Worm (Caenorhabditis elegans) whole organism, L1 larva: ENCODE results near the gene sftb-1.

Experiments
- C16A3.4 ChIP-seq: fragments of 150-350 bp; optimal IDR thresholded peaks from 2 replicates; lab custom pipeline; 2014; ENCODE audit warnings: missing biosample characterization, missing genetic modification characterization
- C34B4.2 ChIP-seq: sonication (generic microtip); optimal IDR thresholded peaks from 2 replicates; lab custom pipeline; 2017; ENCODE audit warnings: mild to moderate bottlenecking, missing genetic modification characterization, missing compliant biosample characterization
- Y116A8C.19 ChIP-seq: sonication (generic microtip); optimal IDR thresholded peaks from 2 replicates; lab custom pipeline; 2016; ENCODE audit warnings: missing compliant biosample characterization, missing genetic modification characterization, borderline replicate concordance
- aha-1 ChIP-seq: fragments of 150-350 bp; optimal IDR thresholded peaks from 2 replicates; lab custom pipeline; 2014; ENCODE audit warnings: missing biosample characterization, missing genetic modification characterization
- alr-1 ChIP-seq: fragments of 200-800 bp; sonication (Bioruptor generic); optimal IDR thresholded peaks from 2 replicates; lab custom pipeline; 2018; ENCODE audit warnings: borderline replicate concordance, mild to moderate bottlenecking, missing genetic modification characterization, missing compliant biosample characterization
- aly-2 ChIP-seq: fragments of 150-350 bp; optimal IDR thresholded peaks from 2 replicates; lab custom pipeline; 2014; ENCODE audit warnings: missing biosample characterization, missing genetic modification characterization
- ceh-63 ChIP-seq: fragments of 200-800 bp; sonication (Bioruptor generic); optimal IDR thresholded peaks from 2 replicates; lab custom pipeline; 2018; ENCODE audit warnings: mild to moderate bottlenecking, missing genetic modification characterization, missing compliant biosample characterization
- ceh-82 ChIP-seq, 3 experiments: fragments of 150-350 bp in 1 of 3; sonication (generic microtip) in 2 of 3; optimal IDR thresholded peaks; 2 replicates each; lab custom pipeline; 2014 to 2017; ENCODE audit warnings: missing biosample characterization in 3 of 3, missing genetic modification characterization in 3 of 3
- dsc-1 ChIP-seq: sonication (generic microtip); optimal IDR thresholded peaks from 2 replicates; lab custom pipeline; 2016; ENCODE audit warnings: mild to moderate bottlenecking, missing genetic modification characterization, missing compliant biosample characterization
- efl-1 ChIP-seq, 4 experiments: fragments of 150-350 bp; optimal IDR thresholded peaks in 3 of 4; peaks in 1 of 4; 1 replicate in 1 of 4; 2 replicates in 3 of 4; lab custom pipeline; 2014; ENCODE audit warnings: missing biosample characterization in 2 of 4, missing genetic modification characterization in 2 of 4, missing genetic modification reagents in 2 of 4
- egl-13 ChIP-seq: sonication (generic microtip); optimal IDR thresholded peaks from 2 replicates; lab custom pipeline; 2016; ENCODE audit warnings: missing genotype, missing genetic modification reagents, missing genetic modification characterization, missing compliant biosample characterization
- egl-27 ChIP-seq, 2 experiments: fragments of 150-350 bp in 1 of 2; sonication (generic microtip); optimal IDR thresholded peaks; 3 replicates each; lab custom pipeline; 2017 to 2018; ENCODE audit warnings: missing biosample characterization in 2 of 2, missing genetic modification characterization in 2 of 2, missing genetic modification reagents in 2 of 2
- ets-5 ChIP-seq: fragments of 200-800 bp; sonication (Bioruptor generic); IDR thresholded peaks from 2 replicates; pipeline ENCODE4 v1.3.6; 2022; ENCODE audit warnings: missing genetic modification characterization, missing compliant biosample characterization
- fkh-8 ChIP-seq: sonication (generic microtip); optimal IDR thresholded peaks from 2 replicates; lab custom pipeline; 2016; ENCODE audit warnings: mild to moderate bottlenecking, missing genetic modification characterization, missing compliant biosample characterization
- fos-1 ChIP-seq: fragments of 150-350 bp; optimal IDR thresholded peaks from 2 replicates; lab custom pipeline; 2014; ENCODE audit warnings: missing biosample characterization, missing genetic modification characterization
- grh-1 ChIP-seq: fragments of 200-800 bp; sonication (Bioruptor generic); IDR thresholded peaks from 2 replicates; pipeline ENCODE4 v1.3.6; 2022; ENCODE audit warnings: missing genetic modification reagents, missing genetic modification characterization, missing compliant biosample characterization
- isw-1 ChIP-seq: fragments of 200-800 bp; sonication (Bioruptor generic); IDR thresholded peaks from 2 replicates; pipeline ENCODE4 v1.3.6; 2022; ENCODE audit warnings: missing genetic modification characterization, missing compliant biosample characterization
- jun-1 ChIP-seq: fragments of 150-350 bp; optimal IDR thresholded peaks from 2 replicates; lab custom pipeline; 2014; ENCODE audit warnings: missing biosample characterization, missing genetic modification reagents, missing genetic modification characterization
- lin-35 ChIP-seq, 2 experiments: fragments of 150-350 bp; optimal IDR thresholded peaks; 2 replicates each; lab custom pipeline; 2014; ENCODE audit warnings: missing biosample characterization in 2 of 2, missing genetic modification characterization in 2 of 2, missing genetic modification reagents in 2 of 2
- mab-9 ChIP-seq: fragments of 200-800 bp; sonication (Bioruptor generic); IDR thresholded peaks from 2 replicates; pipeline ENCODE4 v1.3.6; 2022; ENCODE audit warnings: missing genetic modification reagents, missing genetic modification characterization, missing compliant biosample characterization
- mdl-1 ChIP-seq, 2 experiments: fragments of 150-350 bp; optimal IDR thresholded peaks; 2 replicates each; lab custom pipeline; 2014 to 2017; ENCODE audit warnings: missing biosample characterization in 2 of 2, missing genetic modification characterization in 2 of 2, inconsistent platforms in 1 of 2
- mef-2 ChIP-seq: fragments of 150-350 bp; optimal IDR thresholded peaks from 2 replicates; lab custom pipeline; 2014; ENCODE audit warnings: missing biosample characterization, missing genetic modification characterization
- mep-1 ChIP-seq: fragments of 150-350 bp; optimal IDR thresholded peaks from 2 replicates; lab custom pipeline; 2014; ENCODE audit warnings: missing biosample characterization, missing genetic modification characterization
- nhr-19 ChIP-seq: fragments of 200-800 bp; sonication (Bioruptor generic); conservative IDR thresholded peaks from 2 replicates; pipeline ENCODE4 v1.3.6; 2022; ENCODE audit warnings: missing genetic modification characterization, missing compliant biosample characterization
- nhr-20 ChIP-seq: sonication (generic microtip); optimal IDR thresholded peaks from 2 replicates; lab custom pipeline; 2016; ENCODE audit warnings: mild to moderate bottlenecking, missing genetic modification characterization, missing compliant biosample characterization
- nhr-76 ChIP-seq: sonication (generic microtip); optimal IDR thresholded peaks from 2 replicates; lab custom pipeline; 2017; ENCODE audit warnings: missing biosample characterization, missing genetic modification characterization
- nhr-84 ChIP-seq: sonication (generic microtip); optimal IDR thresholded peaks from 2 replicates; lab custom pipeline; 2017; ENCODE audit warnings: missing biosample characterization, missing genetic modification characterization
- nhr-85 ChIP-seq: sonication (generic microtip); peaks from one replicate; lab custom pipeline; 2016; ENCODE audit warnings: missing genetic modification characterization, inconsistent platforms, missing compliant biosample characterization
- pag-3 ChIP-seq: sonication (generic microtip); optimal IDR thresholded peaks from 2 replicates; lab custom pipeline; 2017; ENCODE audit warnings: missing genetic modification characterization, mild to moderate bottlenecking, missing compliant biosample characterization, antibody characterized with exemption, borderline replicate concordance; ENCODE audit not compliant: insufficient read depth
- pqm-1 ChIP-seq: sonication (generic microtip); optimal IDR thresholded peaks from 3 replicates; lab custom pipeline; 2017; ENCODE audit warnings: missing biosample characterization, missing genetic modification characterization
- snu-23 ChIP-seq: sonication (generic microtip); optimal IDR thresholded peaks from 2 replicates; lab custom pipeline; 2016; ENCODE audit warnings: missing genetic modification characterization, missing compliant biosample characterization
- sptf-1 ChIP-seq: fragments of 150-350 bp; optimal IDR thresholded peaks from 2 replicates; lab custom pipeline; 2014; ENCODE audit warnings: missing biosample characterization, missing genetic modification characterization
- swsn-7 ChIP-seq: sonication (generic microtip); optimal IDR thresholded peaks from 2 replicates; lab custom pipeline; 2016; ENCODE audit warnings: missing genetic modification characterization, missing compliant biosample characterization
- tbx-2 ChIP-seq: sonication (generic microtip); optimal IDR thresholded peaks from 2 replicates; lab custom pipeline; 2016; ENCODE audit warnings: missing genetic modification characterization, missing compliant biosample characterization
- tlp-1 ChIP-seq: fragments of 150-350 bp; optimal IDR thresholded peaks from 2 replicates; lab custom pipeline; 2014; ENCODE audit warnings: missing biosample characterization, missing genetic modification characterization
- unc-30 ChIP-seq: sonication (generic microtip); optimal IDR thresholded peaks from 2 replicates; lab custom pipeline; 2017; ENCODE audit warnings: missing biosample characterization, missing genetic modification characterization
- unc-98 ChIP-seq: fragments of 200-800 bp; sonication (Bioruptor generic); IDR thresholded peaks from 2 replicates; pipeline ENCODE4 v1.3.6; 2022; ENCODE audit warnings: missing genetic modification characterization, missing compliant biosample characterization
- xbp-1 ChIP-seq: sonication (generic microtip); optimal IDR thresholded peaks from 2 replicates; lab custom pipeline; 2016; ENCODE audit warnings: missing genetic modification characterization, missing compliant biosample characterization
- ztf-11 ChIP-seq, 2 experiments: sonication (generic microtip); optimal IDR thresholded peaks; 2 replicates each; lab custom pipeline; 2016 to 2017; ENCODE audit warnings: missing genetic modification characterization in 2 of 2, missing biosample characterization in 1 of 2, missing compliant biosample characterization in 1 of 2

Gene sftb-1

DNA sequence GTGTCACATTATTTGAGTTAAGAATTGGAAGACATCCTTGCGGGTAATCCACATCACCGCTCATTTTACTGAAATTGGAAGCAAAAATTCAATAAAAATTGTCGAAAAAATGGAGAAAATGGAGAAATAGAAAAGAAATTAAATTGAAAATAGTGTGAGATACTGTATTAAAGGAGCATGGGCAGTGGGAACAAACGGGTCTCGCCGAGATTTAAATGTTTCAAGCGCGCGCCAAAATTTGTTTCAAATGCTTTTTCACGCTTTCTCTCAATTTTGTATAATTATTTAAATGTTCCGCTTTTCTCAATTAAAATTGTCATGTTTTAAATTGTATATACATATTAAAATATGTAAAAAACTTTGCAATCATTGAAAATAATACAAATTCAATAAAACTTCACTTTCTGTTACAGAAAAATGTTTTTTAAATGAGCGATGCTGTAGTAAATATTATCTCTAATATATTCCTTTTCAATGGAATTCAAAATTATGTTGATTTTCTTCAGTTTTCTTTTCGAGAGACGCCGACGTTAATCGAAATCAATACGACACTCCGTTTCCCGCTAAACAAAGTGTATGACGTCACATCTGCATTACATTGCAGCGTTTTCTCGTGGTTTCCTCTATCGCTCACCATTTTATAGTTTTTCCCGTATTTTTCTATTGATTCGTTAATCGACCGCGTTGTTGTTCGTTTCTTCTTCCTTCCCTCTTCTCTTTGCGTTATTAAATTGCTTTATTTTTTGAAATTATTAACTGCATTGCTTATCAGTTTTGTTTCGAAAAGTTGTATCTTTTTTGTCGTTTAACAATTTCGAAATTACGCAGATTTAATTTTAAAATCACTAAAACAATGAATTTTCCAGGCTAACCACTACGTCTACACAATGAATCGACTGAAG is 44.2 kb upstream of the sftb-1 start, which contains the start of the genes evl-14 and dcn-1 (continued):
- peak; percentile 73 to 87 for TF ChIP-seq lin-35 (GFP tag; optimal IDR thresholded peaks at IDR 0.05; lab: Kevin White, UChicago)
- TF ChIP-seq unc-98 (GFP tag; lab: Robert Waterston, UW) = no peak
- peak; percentile 48 for TF ChIP-seq isw-1
- no peak for TF ChIP-seq ztf-11 (tag; optimal IDR thresholded peaks at IDR 0.05; lab: Kevin White, UChicago)
- TF ChIP-seq tbx-2 (tag; lab: Kevin White, UChicago) = peak; percentile 75
- TF ChIP-seq snu-23 (GFP tag; lab: Kevin White, UChicago) = peak; percentile 91
- no peak for TF ChIP-seq nhr-76 (tag; lab: Kevin White, UChicago)
- peak; percentile 56 for TF ChIP-seq dsc-1 (tag; lab: Kevin White, UChicago)
- no peak for TF ChIP-seq pqm-1 (tag; lab: Kevin White, UChicago)
- no peak for TF ChIP-seq ceh-63 (GFP tag; lab: Kevin White, UChicago)
- TF ChIP-seq mdl-1 (tag; optimal IDR thresholded peaks at IDR 0.05; lab: Kevin White, UChicago) = peak in 1 of 2 experiments; percentile 88
- no peak for TF ChIP-seq Y116A8C.19

- no peak for TF ChIP-seq mab-9 (GFP tag; lab: Robert Waterston, UW)
- no peak for TF ChIP-seq xbp-1
- no peak for TF ChIP-seq alr-1 (tag; lab: Kevin White, UChicago)
- no peak for TF ChIP-seq mef-2 (tag; lab: Kevin White, UChicago)
- TF ChIP-seq pag-3 = no peak
- TF ChIP-seq nhr-84 (tag; lab: Kevin White, UChicago) = no peak
- TF ChIP-seq jun-1 (tag; lab: Kevin White, UChicago) = no peak
- no peak for TF ChIP-seq efl-1 (optimal IDR thresholded peaks at IDR 0.05; lab: Kevin White, UChicago)
- TF ChIP-seq efl-1 (GFP tag; optimal IDR thresholded peaks at IDR 0.05 in 1 of 2; lab: Kevin White, UChicago) = no peak
- no peak for TF ChIP-seq C34B4.2 (tag; lab: Kevin White, UChicago)
- TF ChIP-seq swsn-7 (tag; lab: Kevin White, UChicago) = no peak
- TF ChIP-seq nhr-19 (GFP tag; lab: Robert Waterston, UW) = no peak
- TF ChIP-seq pqm-1 (tag; lab: Kevin White, UChicago) = no peak
- TF ChIP-seq, all 84 proteins: peak for 0
Measured at ce11 chrIII:4309303-4309702, 40.2 kb upstream of the sftb-1 start.

ce11 chrIII:4302780-4303179 is 33.7 kb upstream of the sftb-1 start:
- TF ChIP-seq nhr-85 (tag; lab: Kevin White, UChicago) = peak; percentile 73
- peak; percentile 4 for TF ChIP-seq nhr-20 (tag; lab: Kevin White, UChicago)
- TF ChIP-seq unc-98 (GFP tag; lab: Robert Waterston, UW) = no peak
- TF ChIP-seq C16A3.4 (tag; lab: Kevin White, UChicago) = no peak
- no peak for TF ChIP-seq tbx-2 (tag; lab: Kevin White, UChicago)
- TF ChIP-seq aly-2 = no peak
- TF ChIP-seq efl-1 (optimal IDR thresholded peaks at IDR 0.05; lab: Kevin White, UChicago) = no peak
- peak in 1 of 2 experiments; percentile 88 for TF ChIP-seq efl-1 (GFP tag; optimal IDR thresholded peaks at IDR 0.05 in 1 of 2; lab: Kevin White, UChicago)
- no peak for TF ChIP-seq egl-13 (tag; lab: Kevin White, UChicago)
- TF ChIP-seq mep-1 (tag; lab: Kevin White, UChicago) = peak; percentile 52
- no peak for TF ChIP-seq fos-1 (tag; lab: Kevin White, UChicago)

DNA sequence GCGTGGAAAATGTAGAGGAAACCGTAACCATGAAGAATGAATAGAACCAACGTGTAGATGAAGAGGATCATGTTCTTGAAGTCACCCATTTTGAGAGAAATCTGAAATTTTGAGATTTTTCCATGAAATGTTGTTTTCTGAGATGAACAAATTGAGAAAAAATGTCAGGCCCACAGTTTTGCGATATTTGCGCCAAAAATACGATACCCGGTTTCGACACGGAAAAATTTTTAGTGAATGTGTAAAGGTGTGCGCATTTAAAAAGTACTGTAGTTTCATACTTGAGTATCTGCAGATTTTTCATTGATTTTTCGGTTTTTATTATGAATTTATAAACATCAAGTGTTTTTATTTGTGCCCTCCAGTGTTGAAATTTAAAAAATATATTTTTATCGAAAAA is 33.2 kb upstream of the sftb-1 start, which contains the start of gene R10E4.9:
R10E4.9 (minus strand) TSS at position 101 of the 400 bp plus-strand sequence.
- TF ChIP-seq ceh-82 (tag; optimal IDR thresholded peaks at IDR 0.05; lab: Kevin White, UChicago) = no peak
- TF ChIP-seq fkh-8 = no peak
- no peak for TF ChIP-seq unc-30 (tag; lab: Kevin White, UChicago)
- TF ChIP-seq ets-5 (GFP tag; lab: Robert Waterston, UW) = no peak
- TF ChIP-seq aha-1 (tag; lab: Kevin White, UChicago) = no peak
- TF ChIP-seq tlp-1 (tag; lab: Kevin White, UChicago) = no peak
- TF ChIP-seq sptf-1 (tag; lab: Kevin White, UChicago) = no peak
- TF ChIP-seq unc-98 (GFP tag; lab: Robert Waterston, UW) = no peak
- no peak for TF ChIP-seq egl-13 (tag; lab: Kevin White, UChicago)
- no peak for TF ChIP-seq egl-27 (tag; optimal IDR thresholded peaks at IDR 0.05; lab: Kevin White, UChicago)
- TF ChIP-seq grh-1 = no peak
